Fruit fly (Drosophila melanogaster) whole organism: Measurements from ENCODE around the gene Shc.

Experiments used
- CG8478 ChIP-seq: fragments of >200 bp; optimal IDR thresholded peaks from 2 replicates; lab custom pipeline; 2018; ENCODE audit warnings: inconsistent platforms
- Dll ChIP-seq: fragments of >200 bp; optimal IDR thresholded peaks from 2 replicates; lab custom pipeline; 2017
- EcR ChIP-seq, 2 experiments: fragments of >200 bp; optimal IDR thresholded peaks; 2 replicates each; lab custom pipeline; 2017; ENCODE audit warnings: missing biosample characterization in 2 of 2, missing genetic modification characterization in 2 of 2, missing genetic modification reagents in 2 of 2
- psq ChIP-seq: fragments of >200 bp; optimal IDR thresholded peaks from 2 replicates; lab custom pipeline; 2017
- usp ChIP-seq: fragments of >200 bp; optimal IDR thresholded peaks from 2 replicates; lab custom pipeline; 2017; ENCODE audit warnings: missing biosample characterization, missing genetic modification characterization, mixed read lengths

DNA sequence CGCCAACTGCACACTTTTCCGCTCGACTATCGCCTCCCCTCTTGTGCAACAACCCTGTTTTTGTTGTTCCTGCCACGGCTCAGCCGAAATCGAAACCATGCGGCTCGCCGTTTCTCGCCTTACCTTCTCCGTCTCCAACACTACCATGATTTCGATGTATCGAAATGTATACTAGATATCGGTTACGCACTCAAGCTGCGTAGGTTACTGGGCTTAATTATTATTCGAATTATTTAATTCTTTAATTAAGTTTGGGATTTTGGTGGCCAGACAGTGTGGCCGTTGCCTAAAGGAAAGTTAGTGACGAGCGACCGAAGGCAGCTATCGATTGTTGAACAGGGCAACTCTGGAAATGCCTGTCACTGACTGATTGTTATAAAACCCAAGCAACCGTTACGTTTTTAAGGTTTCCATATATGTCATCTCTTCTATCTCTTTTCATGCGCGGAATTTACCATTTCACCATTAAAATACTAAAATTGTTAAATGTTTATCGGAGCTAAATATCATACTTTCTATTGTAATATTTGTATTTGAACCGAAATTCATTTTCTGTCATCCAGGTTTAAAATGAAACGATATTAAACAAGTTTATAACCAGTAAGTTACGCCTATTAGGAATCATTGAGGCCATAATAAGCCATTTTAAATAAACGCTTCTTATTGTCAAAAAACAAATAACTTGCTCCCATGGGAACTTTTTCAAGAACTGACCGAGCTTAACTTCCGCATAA is 24.5 kb upstream of the Shc start, which contains the start of gene eIF4E1:
- TF ChIP-seq psq (lab: Kevin White, UChicago) (no peak), usp (no peak), CG8478 (no peak), Dll (lab: Kevin White, UChicago) (no peak), EcR (GFP tag; optimal IDR thresholded peaks at IDR 0.05; lab: Kevin White, UChicago) (no peak)
